Fruit fly (Drosophila melanogaster) whole organism, embryonic: Measurements from ENCODE around the gene CG2157.

ENCODE experiments used
- Aef1 ChIP-seq: fragments of 200-800 bp; sonication (Bioruptor generic); IDR thresholded peaks from 3 replicates; pipeline ENCODE4 v1.3.6; 2022; ENCODE audit warnings: missing biosample characterization, missing genetic modification characterization
- Atf3 ChIP-seq: fragments of 200-800 bp; sonication (Bioruptor generic); optimal IDR thresholded peaks from 3 replicates; lab custom pipeline; 2016; ENCODE audit warnings: missing biosample characterization, missing genetic modification characterization
- Atf6 ChIP-seq: fragments of 200-800 bp; sonication (Bioruptor generic); IDR thresholded peaks from 2 replicates; pipeline ENCODE4 v1.3.6; 2022; ENCODE audit warnings: missing biosample characterization, missing genetic modification characterization
- Bteb2 ChIP-seq: fragments of 200-800 bp; sonication (Bioruptor generic); optimal IDR thresholded peaks from 2 replicates; lab custom pipeline; 2016; ENCODE audit warnings: missing biosample characterization, missing genetic modification characterization
- CG10147 ChIP-seq: fragments of 200-800 bp; sonication (Bioruptor generic); optimal IDR thresholded peaks from 2 replicates; lab custom pipeline; 2019; ENCODE audit warnings: missing biosample characterization, mild to moderate bottlenecking, missing genetic modification characterization, moderate library complexity
- CG10462 ChIP-seq: fragments of 200-800 bp; sonication (Bioruptor generic); optimal IDR thresholded peaks from 2 replicates; lab custom pipeline; 2016; ENCODE audit warnings: missing biosample characterization, missing genetic modification characterization
- CG11247 ChIP-seq: fragments of 200-800 bp; sonication (Bioruptor generic); IDR thresholded peaks from 2 replicates; pipeline ENCODE4 v1.3.6; 2022; ENCODE audit warnings: missing biosample characterization, missing genetic modification characterization
- CG13296 ChIP-seq: fragments of 200-800 bp; sonication (Bioruptor generic); optimal IDR thresholded peaks from 3 replicates; lab custom pipeline; 2018; ENCODE audit warnings: missing biosample characterization, mild to moderate bottlenecking, missing genetic modification characterization
- CG15479 ChIP-seq: fragments of 200-800 bp; sonication (Bioruptor generic); optimal IDR thresholded peaks from 3 replicates; lab custom pipeline; 2019; ENCODE audit warnings: missing biosample characterization, mild to moderate bottlenecking, missing genetic modification characterization, moderate library complexity
- CG15514 ChIP-seq: fragments of 200-800 bp; sonication (Bioruptor generic); optimal IDR thresholded peaks from 3 replicates; lab custom pipeline; 2017; ENCODE audit warnings: missing biosample characterization, missing genetic modification characterization, mild to moderate bottlenecking, moderate library complexity, missing genetic modification reagents
- CG17328 ChIP-seq: fragments of 200-800 bp; sonication (Bioruptor generic); IDR thresholded peaks from 2 replicates; pipeline ENCODE4 v1.3.6; 2022; ENCODE audit warnings: missing biosample characterization, missing genetic modification characterization
- CG18764 ChIP-seq: fragments of 200-800 bp; sonication (Bioruptor generic); optimal IDR thresholded peaks from 3 replicates; lab custom pipeline; 2016; ENCODE audit warnings: missing biosample characterization, missing genetic modification characterization
- CG2129 ChIP-seq: fragments of 200-800 bp; sonication (Bioruptor generic); IDR thresholded peaks from 2 replicates; pipeline ENCODE4 v1.3.6; 2022; ENCODE audit warnings: missing biosample characterization, missing genetic modification characterization; ENCODE audit not compliant: partially characterized antibody
- CG2678 ChIP-seq: fragments of 200-800 bp; sonication (Bioruptor generic); optimal IDR thresholded peaks from 3 replicates; lab custom pipeline; 2019; ENCODE audit warnings: missing biosample characterization, mild to moderate bottlenecking, missing genetic modification characterization, moderate library complexity
- CG3065 ChIP-seq: fragments of 200-800 bp; sonication (Bioruptor generic); optimal IDR thresholded peaks from 2 replicates; lab custom pipeline; 2016; ENCODE audit warnings: missing biosample characterization, missing genetic modification characterization
- CG31224 ChIP-seq: fragments of 200-800 bp; sonication (Bioruptor generic); IDR thresholded peaks from 2 replicates; pipeline ENCODE4 v1.3.6; 2022; ENCODE audit warnings: missing biosample characterization, missing genetic modification characterization
- CG3281 ChIP-seq: fragments of 200-800 bp; sonication (Bioruptor generic); optimal IDR thresholded peaks from 3 replicates; lab custom pipeline; 2017; ENCODE audit warnings: missing biosample characterization, mild to moderate bottlenecking, missing genetic modification characterization
- CG34422 ChIP-seq: fragments of 200-800 bp; sonication (Bioruptor generic); IDR thresholded peaks from 3 replicates; pipeline ENCODE4 v1.3.6; 2022; ENCODE audit warnings: missing biosample characterization, missing genetic modification characterization
- CG4424 ChIP-seq: fragments of 200-800 bp; sonication (Bioruptor generic); optimal IDR thresholded peaks from 3 replicates; lab custom pipeline; 2016; ENCODE audit warnings: missing biosample characterization, missing genetic modification characterization
- CG4617 ChIP-seq: fragments of 200-800 bp; sonication (Bioruptor generic); optimal IDR thresholded peaks from 3 replicates; lab custom pipeline; 2016; ENCODE audit warnings: missing biosample characterization, missing genetic modification characterization, borderline replicate concordance
- CG4730 ChIP-seq: fragments of 200-800 bp; sonication (Bioruptor generic); IDR thresholded peaks from 2 replicates; pipeline ENCODE4 v1.3.6; 2022; ENCODE audit warnings: missing biosample characterization, missing genetic modification characterization
- CG4820 ChIP-seq: fragments of 200-800 bp; sonication (Bioruptor generic); optimal IDR thresholded peaks from 3 replicates; lab custom pipeline; 2016; ENCODE audit warnings: missing biosample characterization, missing genetic modification characterization
- CG5953 ChIP-seq: fragments of 200-800 bp; sonication (Bioruptor generic); IDR thresholded peaks from 2 replicates; pipeline ENCODE4 v1.3.6; 2022; ENCODE audit warnings: missing biosample characterization, missing genetic modification characterization
- CG7357 ChIP-seq: fragments of 200-800 bp; sonication (Bioruptor generic); IDR thresholded peaks from 3 replicates; pipeline ENCODE4 v1.3.6; 2022; ENCODE audit warnings: missing biosample characterization, missing genetic modification characterization
- CG8281 ChIP-seq: fragments of 200-800 bp; sonication (Bioruptor generic); optimal IDR thresholded peaks from 2 replicates; lab custom pipeline; 2018; ENCODE audit warnings: missing biosample characterization, mild to moderate bottlenecking, missing genetic modification characterization, moderate library complexity
- CG9609 ChIP-seq: fragments of 200-800 bp; sonication (Bioruptor generic); optimal IDR thresholded peaks from 3 replicates; lab custom pipeline; 2016; ENCODE audit warnings: missing biosample characterization, missing genetic modification characterization
- CG9727 ChIP-seq: fragments of 200-800 bp; sonication (Bioruptor generic); optimal IDR thresholded peaks from 3 replicates; lab custom pipeline; 2017; ENCODE audit warnings: missing biosample characterization, mild to moderate bottlenecking, missing genetic modification characterization
- CoRest ChIP-seq: fragments of 200-800 bp; sonication (Bioruptor generic); optimal IDR thresholded peaks from 3 replicates; lab custom pipeline; 2018; ENCODE audit warnings: missing biosample characterization, mild to moderate bottlenecking, missing genetic modification characterization, moderate library complexity
- D ChIP-seq, 2 experiments: fragments of 200-800 bp in 1 of 2; fragments of >200 bp in 1 of 2; sonication (Bioruptor generic) in 1 of 2; optimal IDR thresholded peaks; 2 replicates in 1 of 2; 3 replicates in 1 of 2; lab custom pipeline; 2017; ENCODE audit warnings: mild to moderate bottlenecking in 1 of 2, missing biosample characterization in 1 of 2, missing genetic modification characterization in 1 of 2, missing genetic modification reagents in 1 of 2
- Dfd ChIP-seq, 2 experiments: fragments of >200 bp; optimal IDR thresholded peaks; 2 replicates each; lab custom pipeline; 2017; ENCODE audit warnings: missing biosample characterization in 2 of 2, missing genetic modification characterization in 2 of 2
- Fer2 ChIP-seq: fragments of 200-800 bp; sonication (Bioruptor generic); optimal IDR thresholded peaks from 2 replicates; lab custom pipeline; 2018; ENCODE audit warnings: missing biosample characterization, mild to moderate bottlenecking, missing genetic modification characterization, moderate library complexity
- Fer3 ChIP-seq: fragments of 200-800 bp; sonication (Bioruptor generic); optimal IDR thresholded peaks from 2 replicates; lab custom pipeline; 2018; ENCODE audit warnings: missing biosample characterization, mild to moderate bottlenecking, missing genetic modification characterization, moderate library complexity
- Mes4 ChIP-seq: fragments of 200-800 bp; sonication (Bioruptor generic); optimal IDR thresholded peaks from 2 replicates; lab custom pipeline; 2016; ENCODE audit warnings: missing biosample characterization, missing genetic modification characterization
- Myb ChIP-seq: fragments of 200-800 bp; sonication (Bioruptor generic); optimal IDR thresholded peaks from 2 replicates; lab custom pipeline; 2016; ENCODE audit warnings: missing biosample characterization, missing genetic modification characterization
- NfI ChIP-seq: fragments of 200-800 bp; sonication (Bioruptor generic); optimal IDR thresholded peaks from 3 replicates; lab custom pipeline; 2018; ENCODE audit warnings: missing biosample characterization, mild to moderate bottlenecking, missing genetic modification characterization, moderate library complexity
- Oaz ChIP-seq: fragments of 200-800 bp; sonication (Bioruptor generic); IDR thresholded peaks from 2 replicates; pipeline ENCODE4 v1.3.6; 2022; ENCODE audit warnings: missing biosample characterization, missing genetic modification characterization
- Opbp ChIP-seq: fragments of 200-800 bp; sonication (Bioruptor generic); IDR thresholded peaks from 3 replicates; pipeline ENCODE4 v1.3.6; 2022; ENCODE audit warnings: missing biosample characterization, missing genetic modification characterization; ENCODE audit not compliant: partially characterized antibody
- Spps ChIP-seq: fragments of 200-800 bp; sonication (Bioruptor generic); optimal IDR thresholded peaks from 2 replicates; lab custom pipeline; 2018; ENCODE audit warnings: missing biosample characterization, mild to moderate bottlenecking, missing genetic modification characterization
- bbx ChIP-seq: fragments of 200-800 bp; sonication (Bioruptor generic); IDR thresholded peaks from 2 replicates; pipeline ENCODE4 v1.3.6; 2022; ENCODE audit warnings: missing biosample characterization, missing genetic modification characterization; ENCODE audit not compliant: partially characterized antibody
- chinmo ChIP-seq: fragments of 200-800 bp; sonication (Bioruptor generic); IDR thresholded peaks from 4 replicates; pipeline ENCODE4 v1.3.6; 2022; ENCODE audit warnings: missing biosample characterization, missing genetic modification characterization; ENCODE audit not compliant: partially characterized antibody
- ci ChIP-seq: fragments of 200-800 bp; sonication (Bioruptor generic); IDR thresholded peaks from 3 replicates; pipeline ENCODE4 v1.3.6; 2022; ENCODE audit warnings: missing biosample characterization, missing genetic modification characterization
- dmrt99B ChIP-seq: fragments of 200-800 bp; sonication (Bioruptor generic); optimal IDR thresholded peaks from 2 replicates; lab custom pipeline; 2018; ENCODE audit warnings: missing biosample characterization, mild to moderate bottlenecking, missing genetic modification characterization, moderate library complexity
- h ChIP-seq: fragments of >200 bp; optimal IDR thresholded peaks from 2 replicates; lab custom pipeline; 2017
- her ChIP-seq: fragments of 200-800 bp; sonication (Bioruptor generic); optimal IDR thresholded peaks from 2 replicates; lab custom pipeline; 2016; ENCODE audit warnings: missing biosample characterization, missing genetic modification characterization
- kni ChIP-seq: fragments of 200-800 bp; sonication (Bioruptor generic); optimal IDR thresholded peaks from 3 replicates; lab custom pipeline; 2017; ENCODE audit warnings: mild to moderate bottlenecking, missing biosample characterization, missing genetic modification reagents, missing genetic modification characterization
- maf-S ChIP-seq: fragments of 200-800 bp; sonication (Bioruptor generic); optimal IDR thresholded peaks from 2 replicates; lab custom pipeline; 2016; ENCODE audit warnings: missing biosample characterization, missing genetic modification characterization
- ro ChIP-seq: fragments of 200-800 bp; sonication (Bioruptor generic); IDR thresholded peaks from 2 replicates; pipeline ENCODE4 v1.3.6; 2022; ENCODE audit warnings: missing biosample characterization, missing genetic modification characterization
- slbo ChIP-seq: fragments of 200-800 bp; sonication (Bioruptor generic); IDR thresholded peaks from 2 replicates; pipeline ENCODE4 v1.3.6; 2022; ENCODE audit warnings: missing biosample characterization, missing genetic modification characterization
- tna ChIP-seq: fragments of 200-800 bp; sonication (Bioruptor generic); IDR thresholded peaks from 2 replicates; pipeline ENCODE4 v1.3.6; 2022; ENCODE audit warnings: missing biosample characterization, missing genetic modification characterization; ENCODE audit not compliant: partially characterized antibody
- vvl ChIP-seq: fragments of 200-800 bp; sonication (Bioruptor generic); IDR thresholded peaks from 2 replicates; pipeline ENCODE4 v1.3.6; 2022; ENCODE audit warnings: missing biosample characterization, missing genetic modification characterization

The CG2157 gene

dm6 chrX:10832369-10832768 is 36.7 kb upstream of the CG2157 start (continued):
- TF ChIP-seq CG17328 (GFP tag; lab: Robert Waterston, UW) (peak; percentile 48; the same call in 1 of the 2 replicates), CG5953 (peak; percentile 40; the same call in 1 of the 2 replicates), dmrt99B (peak; percentile 45), Atf3 (peak; percentile 42), Bteb2 (GFP tag; lab: Kevin White, UChicago) (no peak), Atf6 (0 out of 2 replicates have a peak, but pooled peaks have one; percentile 10), CG3065 (GFP tag; lab: Kevin White, UChicago) (peak; percentile 40), Aef1 (GFP tag; lab: Robert Waterston, UW) (peak; percentile 36; the same call in 1 of the 3 replicates), Dfd (GFP tag; optimal IDR thresholded peaks at IDR 0.05; lab: Kevin White, UChicago) (no peak), CG18764 (GFP tag; lab: Kevin White, UChicago) (peak; percentile 49), CG34422 (GFP tag; lab: Robert Waterston, UW) (peak; percentile 63; the same call in 1 of the 3 replicates), vvl (GFP tag; lab: Robert Waterston, UW) (peak; percentile 75; the same call in 1 of the 2 replicates), CG3281 (GFP tag; lab: Kevin White, UChicago) (peak; percentile 46), NfI (peak; percentile 77), ci (GFP tag; lab: Robert Waterston, UW) (peak; percentile 77), CG10462 (GFP tag; lab: Kevin White, UChicago) (peak; percentile 22), CG31224 (GFP tag; lab: Robert Waterston, UW) (no peak), CG2678 (tag; lab: Kevin White, UChicago) (no peak), CG11247 (GFP tag; lab: Robert Waterston, UW) (peak; percentile 69), kni (no peak), Opbp (GFP tag; lab: Robert Waterston, UW) (peak; percentile 39; the same call in 1 of the 3 replicates), maf-S (peak; percentile 41), CoRest (peak; percentile 66), her (GFP tag; lab: Kevin White, UChicago) (peak; percentile 35), h (lab: Kevin White, UChicago) (no peak), bbx (GFP tag; lab: Robert Waterston, UW) (peak; percentile 28; the same call in 1 of the 2 replicates), CG4820 (GFP tag; lab: Kevin White, UChicago) (peak; percentile 54), Fer2 (tag; lab: Kevin White, UChicago) (peak; percentile 33), slbo (GFP tag; lab: Robert Waterston, UW) (peak; percentile 77), CG10147 (GFP tag; lab: Kevin White, UChicago) (peak; percentile 27), CG15479 (GFP tag; lab: Kevin White, UChicago) (no peak), ro (GFP tag; lab: Robert Waterston, UW) (no peak), tna (GFP tag; lab: Robert Waterston, UW) (no peak), CG15514 (GFP tag; lab: Kevin White, UChicago) (peak; percentile 48), Oaz (GFP tag; lab: Robert Waterston, UW) (0 out of 2 replicates have a peak, but pooled peaks have one; percentile 24), CG4424 (GFP tag; lab: Kevin White, UChicago) (peak; percentile 67), Mes4 (GFP tag; lab: Kevin White, UChicago) (peak; percentile 0), CG9609 (peak; percentile 47), D (optimal IDR thresholded peaks at IDR 0.05; lab: Kevin White, UChicago) (no peak), D (GFP tag; optimal IDR thresholded peaks at IDR 0.05; lab: Kevin White, UChicago) (peak; percentile 13), CG4617 (peak; percentile 32), Fer3 (tag; lab: Kevin White, UChicago) (peak; percentile 61), CG7357 (GFP tag; lab: Robert Waterston, UW) (0 out of 3 replicates have a peak, but pooled peaks have one; percentile 28), chinmo (GFP tag; lab: Robert Waterston, UW) (no peak), Spps (no peak), CG8281 (tag; lab: Kevin White, UChicago) (no peak), CG4730 (GFP tag; lab: Robert Waterston, UW) (peak; percentile 36; the same call in 1 of the 2 replicates), CG2129 (no peak), CG9727 (GFP tag; lab: Kevin White, UChicago) (peak; percentile 19), Myb (GFP tag; lab: Kevin White, UChicago) (peak; percentile 89), CG13296 (GFP tag; lab: Kevin White, UChicago) (peak; percentile 19)
